Fruit fly (Drosophila melanogaster) whole organism, embryonic: ENCODE data around the gene DhpD.

ENCODE experiments used
- Bgb ChIP-seq: fragments of 200-800 bp; sonication (Bioruptor generic); IDR thresholded peaks from 2 replicates; pipeline ENCODE4 v1.3.6; 2022; ENCODE audit warnings: missing biosample characterization, missing genetic modification characterization; ENCODE audit not compliant: partially characterized antibody
- CG10462 ChIP-seq: fragments of 200-800 bp; sonication (Bioruptor generic); optimal IDR thresholded peaks from 2 replicates; lab custom pipeline; 2016; ENCODE audit warnings: missing biosample characterization, missing genetic modification characterization
- CG10979 ChIP-seq: fragments of 200-800 bp; sonication (Bioruptor generic); optimal IDR thresholded peaks from 2 replicates; lab custom pipeline; 2018; ENCODE audit warnings: missing biosample characterization, mild to moderate bottlenecking, missing genetic modification characterization, moderate library complexity
- CG11398 ChIP-seq: fragments of 200-800 bp; sonication (Bioruptor generic); optimal IDR thresholded peaks from 2 replicates; lab custom pipeline; 2016; ENCODE audit warnings: missing biosample characterization, missing genetic modification characterization
- CG11696 ChIP-seq: fragments of 200-800 bp; sonication (Bioruptor generic); IDR thresholded peaks from 2 replicates; pipeline ENCODE4 v1.3.6; 2022; ENCODE audit warnings: missing biosample characterization, missing genetic modification characterization
- CG1233 ChIP-seq: fragments of 200-800 bp; sonication (Bioruptor generic); optimal IDR thresholded peaks from 4 replicates; lab custom pipeline; 2018; ENCODE audit warnings: missing biosample characterization, mild to moderate bottlenecking, missing genetic modification characterization
- CG15011 ChIP-seq: fragments of 200-800 bp; sonication (Bioruptor generic); optimal IDR thresholded peaks from 3 replicates; lab custom pipeline; 2018; ENCODE audit warnings: missing biosample characterization, mild to moderate bottlenecking, missing genetic modification characterization
- CG15073 ChIP-seq: fragments of 200-800 bp; sonication (Bioruptor generic); optimal IDR thresholded peaks from 2 replicates; lab custom pipeline; 2016; ENCODE audit warnings: missing biosample characterization, missing genetic modification characterization
- CG1602 ChIP-seq: fragments of 200-800 bp; sonication (Bioruptor generic); optimal IDR thresholded peaks from 3 replicates; lab custom pipeline; 2016; ENCODE audit warnings: missing biosample characterization, missing genetic modification characterization
- CG17186 ChIP-seq: fragments of 200-800 bp; sonication (Bioruptor generic); optimal IDR thresholded peaks from 3 replicates; lab custom pipeline; 2017; ENCODE audit warnings: missing biosample characterization, missing genetic modification reagents, missing genetic modification characterization
- CG17829 ChIP-seq: fragments of 200-800 bp; optimal IDR thresholded peaks from 2 replicates; lab custom pipeline; 2019; ENCODE audit warnings: missing biosample characterization, mild to moderate bottlenecking, missing genetic modification characterization, moderate library complexity
- CG17912 ChIP-seq: fragments of 200-800 bp; sonication (Bioruptor generic); optimal IDR thresholded peaks from 2 replicates; lab custom pipeline; 2018; ENCODE audit warnings: missing biosample characterization, mild to moderate bottlenecking, missing genetic modification characterization
- CG2129 ChIP-seq: fragments of 200-800 bp; sonication (Bioruptor generic); IDR thresholded peaks from 2 replicates; pipeline ENCODE4 v1.3.6; 2022; ENCODE audit warnings: missing biosample characterization, missing genetic modification characterization; ENCODE audit not compliant: partially characterized antibody
- CG2875 ChIP-seq: fragments of 200-800 bp; sonication (Bioruptor generic); optimal IDR thresholded peaks from 2 replicates; lab custom pipeline; 2017; ENCODE audit warnings: missing biosample characterization, mild to moderate bottlenecking, missing genetic modification characterization, missing genetic modification reagents
- CG32532 ChIP-seq: fragments of 200-800 bp; sonication (Bioruptor generic); IDR thresholded peaks from 2 replicates; pipeline ENCODE4 v1.3.6; 2022; ENCODE audit warnings: missing biosample characterization, missing genetic modification characterization
- CG3281 ChIP-seq: fragments of 200-800 bp; sonication (Bioruptor generic); optimal IDR thresholded peaks from 3 replicates; lab custom pipeline; 2017; ENCODE audit warnings: missing biosample characterization, mild to moderate bottlenecking, missing genetic modification characterization
- CG34376 ChIP-seq: fragments of 200-800 bp; sonication (Bioruptor generic); optimal IDR thresholded peaks from 2 replicates; lab custom pipeline; 2018; ENCODE audit warnings: missing biosample characterization, mild to moderate bottlenecking, missing genetic modification characterization
- CG4820 ChIP-seq: fragments of 200-800 bp; sonication (Bioruptor generic); optimal IDR thresholded peaks from 3 replicates; lab custom pipeline; 2016; ENCODE audit warnings: missing biosample characterization, missing genetic modification characterization
- CG6254 ChIP-seq: fragments of 200-800 bp; sonication (Bioruptor generic); optimal IDR thresholded peaks from 3 replicates; lab custom pipeline; 2017; ENCODE audit warnings: mild to moderate bottlenecking, missing biosample characterization, missing genetic modification reagents, missing genetic modification characterization
- CG6791 ChIP-seq: fragments of 200-800 bp; sonication (Bioruptor generic); IDR thresholded peaks from 3 replicates; pipeline ENCODE4 v1.3.6; 2022; ENCODE audit warnings: missing biosample characterization, missing genetic modification characterization; ENCODE audit not compliant: partially characterized antibody
- CG7786 ChIP-seq: fragments of 200-800 bp; sonication (Bioruptor generic); optimal IDR thresholded peaks from 2 replicates; lab custom pipeline; 2016; ENCODE audit warnings: missing biosample characterization, missing genetic modification characterization
- CG9932 ChIP-seq: fragments of 200-800 bp; sonication (Bioruptor generic); IDR thresholded peaks from 2 replicates; pipeline ENCODE4 v1.3.6; 2022; ENCODE audit warnings: missing biosample characterization, missing genetic modification characterization
- Deaf1 ChIP-seq: fragments of 200-800 bp; optimal IDR thresholded peaks from 3 replicates; lab custom pipeline; 2019; ENCODE audit warnings: missing biosample characterization, mild to moderate bottlenecking, missing genetic modification characterization, moderate library complexity
- E2f1 ChIP-seq: fragments of 200-800 bp; sonication (Bioruptor generic); IDR thresholded peaks from 2 replicates; pipeline ENCODE4 v1.3.6; 2022; ENCODE audit warnings: missing biosample characterization, missing genetic modification characterization
- Eip74EF ChIP-seq, 2 experiments: fragments of 200-800 bp in 1 of 2; fragments of >200 bp in 1 of 2; sonication (Bioruptor generic) in 1 of 2; optimal IDR thresholded peaks; 2 replicates each; lab custom pipeline; 2017 to 2019; ENCODE audit warnings: missing biosample characterization in 2 of 2, missing genetic modification characterization in 2 of 2, mild to moderate bottlenecking in 1 of 2, moderate library complexity in 1 of 2
- HLH4C ChIP-seq: fragments of 200-800 bp; sonication (Bioruptor generic); IDR thresholded peaks from 3 replicates; pipeline ENCODE4 v1.3.6; 2022; ENCODE audit warnings: missing biosample characterization, missing genetic modification characterization; ENCODE audit not compliant: partially characterized antibody
- Hr3 ChIP-seq: fragments of 200-800 bp; sonication (Bioruptor generic); optimal IDR thresholded peaks from 3 replicates; lab custom pipeline; 2016; ENCODE audit warnings: missing biosample characterization, missing genetic modification characterization
- Lim3 ChIP-seq: fragments of 200-800 bp; sonication (Bioruptor generic); IDR thresholded peaks from 2 replicates; pipeline ENCODE4 v1.3.6; 2022; ENCODE audit warnings: missing biosample characterization, missing genetic modification characterization
- NC2β ChIP-seq: fragments of 200-800 bp; sonication (Bioruptor generic); optimal IDR thresholded peaks from 2 replicates; lab custom pipeline; 2016; ENCODE audit warnings: missing biosample characterization, missing genetic modification characterization
- Usf ChIP-seq: fragments of 200-800 bp; sonication (Bioruptor generic); optimal IDR thresholded peaks from 2 replicates; lab custom pipeline; 2017; ENCODE audit warnings: missing genotype, missing biosample characterization, missing genetic modification characterization
- abd-A ChIP-seq: fragments of 200-800 bp; sonication (Bioruptor generic); optimal IDR thresholded peaks from 3 replicates; lab custom pipeline; 2019; ENCODE audit warnings: missing biosample characterization, mild to moderate bottlenecking, missing genetic modification characterization, moderate library complexity
- ac ChIP-seq: fragments of 200-800 bp; sonication (Bioruptor generic); optimal IDR thresholded peaks from 3 replicates; lab custom pipeline; 2017; ENCODE audit warnings: missing biosample characterization, mild to moderate bottlenecking, missing genetic modification characterization
- aop ChIP-seq: fragments of 200-800 bp; sonication (Bioruptor generic); IDR thresholded peaks from 2 replicates; pipeline ENCODE4 v1.3.6; 2022; ENCODE audit warnings: missing biosample characterization, missing genetic modification characterization
- cas ChIP-seq: fragments of 200-800 bp; sonication (Bioruptor generic); IDR thresholded peaks from 2 replicates; pipeline ENCODE4 v1.3.6; 2022; ENCODE audit warnings: missing biosample characterization, missing genetic modification characterization
- cato ChIP-seq: fragments of 200-800 bp; sonication (Bioruptor generic); optimal IDR thresholded peaks from 2 replicates; lab custom pipeline; 2016; ENCODE audit warnings: missing biosample characterization, missing genetic modification characterization, borderline replicate concordance
- crc ChIP-seq: fragments of 200-800 bp; sonication (Bioruptor generic); optimal IDR thresholded peaks from 2 replicates; lab custom pipeline; 2016; ENCODE audit warnings: missing biosample characterization, missing genetic modification characterization
- dati ChIP-seq: fragments of 200-800 bp; sonication (Bioruptor generic); IDR thresholded peaks from 2 replicates; pipeline ENCODE4 v1.3.6; 2022; ENCODE audit warnings: missing biosample characterization, missing genetic modification characterization
- en ChIP-seq: fragments of 200-800 bp; sonication (Bioruptor generic); optimal IDR thresholded peaks from 2 replicates; lab custom pipeline; 2016; ENCODE audit warnings: missing biosample characterization, missing genetic modification characterization
- gce ChIP-seq: fragments of 200-800 bp; sonication (Bioruptor generic); IDR thresholded peaks from 3 replicates; pipeline ENCODE4 v1.3.6; 2022; ENCODE audit warnings: missing biosample characterization, missing genetic modification characterization
- grau ChIP-seq: fragments of 200-800 bp; optimal IDR thresholded peaks from 3 replicates; lab custom pipeline; 2019; ENCODE audit warnings: missing biosample characterization, mild to moderate bottlenecking, missing genetic modification characterization, moderate library complexity
- gt ChIP-seq: fragments of 200-800 bp; sonication (Bioruptor generic); IDR thresholded peaks from 2 replicates; pipeline ENCODE4 v1.3.6; 2022; ENCODE audit warnings: missing biosample characterization, missing genetic modification characterization
- mld ChIP-seq: fragments of 200-800 bp; sonication (Bioruptor generic); IDR thresholded peaks from 3 replicates; pipeline ENCODE4 v1.3.6; 2022; ENCODE audit warnings: missing biosample characterization, missing genetic modification characterization; ENCODE audit not compliant: partially characterized antibody
- pan ChIP-seq, 4 experiments: fragments of >200 bp in 3 of 4; fragments of 200-800 bp in 1 of 4; sonication (Bioruptor generic) in 1 of 4; optimal IDR thresholded peaks in 3 of 4; IDR thresholded peaks in 1 of 4; 2 replicates each; pipeline versions ENCODE4 v1.3.6 to Lab custom; 2017 to 2022; ENCODE audit warnings: missing biosample characterization in 2 of 4, missing genetic modification characterization in 2 of 4, mixed read lengths in 1 of 4
- scrt ChIP-seq: fragments of 200-800 bp; sonication (Bioruptor generic); optimal IDR thresholded peaks from 2 replicates; lab custom pipeline; 2018; ENCODE audit warnings: missing biosample characterization, mild to moderate bottlenecking, missing genetic modification characterization, moderate library complexity
- sens-2 ChIP-seq: fragments of 200-800 bp; sonication (Bioruptor generic); IDR thresholded peaks from 2 replicates; pipeline ENCODE4 v1.3.6; 2022; ENCODE audit warnings: missing biosample characterization, missing genetic modification characterization
- slou ChIP-seq: fragments of 200-800 bp; sonication (Bioruptor generic); optimal IDR thresholded peaks from 3 replicates; lab custom pipeline; 2016; ENCODE audit warnings: missing biosample characterization, missing genetic modification characterization
- sna ChIP-seq: fragments of 200-800 bp; sonication (Bioruptor generic); IDR thresholded peaks from 2 replicates; pipeline ENCODE4 v1.3.6; 2022; ENCODE audit warnings: missing biosample characterization, missing genetic modification characterization; ENCODE audit not compliant: partially characterized antibody
- stc ChIP-seq: fragments of 200-800 bp; sonication (Bioruptor generic); IDR thresholded peaks from 2 replicates; pipeline ENCODE4 v1.3.6; 2022; ENCODE audit warnings: missing biosample characterization, missing genetic modification characterization

The DhpD gene

dm6 chr3R:4215264-4215993, 13.6 kb downstream of the DhpD start, which contains the start of gene CG14636 (continued):
- TF ChIP-seq CG9932 (GFP tag; lab: Robert Waterston, UW) (peak; percentile 83), pan (optimal IDR thresholded peaks at IDR 0.05; lab: Kevin White, UChicago) (no peak), pan (GFP tag; optimal IDR thresholded peaks at IDR 0.05 in 1 of 2, IDR thresholded peaks at IDR 0.05 in 1 of 2) (peak in 1 of 2 experiments; percentile 86), CG6254 (GFP tag; lab: Kevin White, UChicago) (no peak), Lim3 (GFP tag; lab: Robert Waterston, UW) (no peak), CG4820 (peak; percentile 39), CG15073 (GFP tag; lab: Kevin White, UChicago) (no peak), CG1233 (GFP tag; lab: Kevin White, UChicago) (peak; percentile 48), CG17829 (tag; lab: Kevin White, UChicago) (peak; percentile 25), grau (tag; lab: Kevin White, UChicago) (peak; percentile 75), ac (GFP tag; lab: Kevin White, UChicago) (no peak), gce (GFP tag; lab: Robert Waterston, UW) (peak; percentile 13; the same call in 1 of the 3 replicates), CG17186 (GFP tag; lab: Kevin White, UChicago) (no peak), CG3281 (GFP tag; lab: Kevin White, UChicago) (peak; percentile 71), CG11696 (peak; percentile 32; the same call in 1 of the 2 replicates), HLH4C (GFP tag; lab: Robert Waterston, UW) (peak; percentile 54; the same call in 1 of the 3 replicates), aop (no peak), Deaf1 (tag; lab: Kevin White, UChicago) (peak; percentile 57), Eip74EF (GFP tag; optimal IDR thresholded peaks at IDR 0.05; lab: Kevin White, UChicago) (peak in 1 of 2 experiments; percentile 25), Usf (GFP tag; lab: Kevin White, UChicago) (peak; percentile 28), Hr3 (peak; percentile 42), mld (no peak), E2f1 (GFP tag; lab: Robert Waterston, UW) (peak; percentile 74), dati (GFP tag; lab: Robert Waterston, UW) (no peak), crc (GFP tag; lab: Kevin White, UChicago) (peak; percentile 46), en (GFP tag; lab: Kevin White, UChicago) (peak; percentile 5), Bgb (GFP tag; lab: Robert Waterston, UW) (peak; percentile 58; the same call in 1 of the 2 replicates), cato (GFP tag; lab: Kevin White, UChicago) (no peak), stc (GFP tag; lab: Robert Waterston, UW) (peak; percentile 83), CG32532 (GFP tag; lab: Robert Waterston, UW) (peak; percentile 82), CG17912 (GFP tag; lab: Kevin White, UChicago) (peak; percentile 21), CG2129 (no peak), scrt (GFP tag; lab: Kevin White, UChicago) (peak; percentile 3), CG2875 (no peak), NC2β (peak; percentile 62), CG1602 (peak; percentile 46), abd-A (tag; lab: Kevin White, UChicago) (no peak), slou (peak; percentile 35), CG34376 (peak; percentile 61), CG7786 (GFP tag; lab: Kevin White, UChicago) (peak; percentile 66), sna (GFP tag; lab: Robert Waterston, UW) (no peak), CG10462 (no peak), sens-2 (GFP tag; lab: Robert Waterston, UW) (no peak), CG10979 (tag; lab: Kevin White, UChicago) (no peak), gt (GFP tag; lab: Robert Waterston, UW) (no peak), CG15011 (GFP tag; lab: Kevin White, UChicago) (peak; percentile 53), CG6791 (GFP tag; lab: Robert Waterston, UW) (no peak), CG11398 (GFP tag; lab: Kevin White, UChicago) (peak; percentile 11), cas (GFP tag; lab: Robert Waterston, UW) (0 out of 2 replicates have a peak, but pooled peaks have one; percentile 39)
